Worm (Caenorhabditis elegans) whole organism, L4 larva: Measurements from ENCODE around the gene spp-20.
A peak's percentile ranks its signal among the peaks of the same experiment; 100 is the strongest.

ENCODE experiments used
- F26F4.8 ChIP-seq: fragments of 200-800 bp; sonication (Bioruptor generic); conservative IDR thresholded peaks from 2 replicates; pipeline ENCODE4 v1.3.6; 2022; ENCODE audit warnings: missing genetic modification characterization, missing compliant biosample characterization
- R02D3.7 ChIP-seq: fragments of 150-350 bp; sonication (generic microtip); optimal IDR thresholded peaks from 3 replicates; lab custom pipeline; 2014; ENCODE audit warnings: missing biosample characterization, missing genetic modification characterization
- T26A8.4 ChIP-seq: fragments of 200-800 bp; sonication (Bioruptor generic); IDR thresholded peaks from 2 replicates; pipeline ENCODE4 v1.3.6; 2022; ENCODE audit warnings: missing genetic modification characterization, missing compliant biosample characterization
- Y105C5A.15 ChIP-seq: fragments of 200-800 bp; sonication (Bioruptor generic); IDR thresholded peaks from 2 replicates; pipeline ENCODE4 v1.3.6; 2022; ENCODE audit warnings: missing genetic modification characterization, missing compliant biosample characterization
- Y48G9A.11 ChIP-seq: fragments of 200-800 bp; sonication (Bioruptor generic); IDR thresholded peaks from 2 replicates; pipeline ENCODE4 v1.3.6; 2022; ENCODE audit warnings: missing genetic modification reagents, missing genetic modification characterization, missing compliant biosample characterization
- Y5F2A.4 ChIP-seq: fragments of 200-800 bp; sonication (Bioruptor generic); optimal IDR thresholded peaks from 2 replicates; lab custom pipeline; 2018; ENCODE audit warnings: mild to moderate bottlenecking, missing genetic modification characterization, missing compliant biosample characterization
- aha-1 ChIP-seq: fragments of 150-350 bp; peaks from one replicate; lab custom pipeline; 2014; ENCODE audit warnings: missing biosample characterization, missing genetic modification characterization
- ceh-32 ChIP-seq: sonication (generic microtip); optimal IDR thresholded peaks from 2 replicates; lab custom pipeline; 2016; ENCODE audit warnings: mild to moderate bottlenecking, missing genetic modification characterization, missing compliant biosample characterization; ENCODE audit not compliant: poor library complexity
- ceh-44 ChIP-seq: fragments of 200-800 bp; sonication (Bioruptor generic); IDR thresholded peaks from 2 replicates; pipeline ENCODE4 v1.3.6; 2022; ENCODE audit warnings: missing genetic modification reagents, missing genetic modification characterization, missing compliant biosample characterization
- ceh-82 ChIP-seq: sonication (generic microtip); optimal IDR thresholded peaks from 2 replicates; lab custom pipeline; 2017; ENCODE audit warnings: missing biosample characterization, missing genetic modification characterization
- ces-1 ChIP-seq: fragments of 150-350 bp; sonication (generic microtip); optimal IDR thresholded peaks from 4 replicates; lab custom pipeline; 2014; ENCODE audit warnings: missing biosample characterization, missing genetic modification reagents, missing genetic modification characterization
- ctbp-1 ChIP-seq: fragments of 200-800 bp; sonication (Bioruptor generic); IDR thresholded peaks from 2 replicates; pipeline ENCODE4 v1.3.6; 2022; ENCODE audit warnings: missing genetic modification reagents, missing genetic modification characterization, missing compliant biosample characterization
- daf-12 ChIP-seq: fragments of 150-350 bp; optimal IDR thresholded peaks from 2 replicates; lab custom pipeline; 2014; ENCODE audit warnings: missing biosample characterization, missing genetic modification reagents, missing genetic modification characterization
- daf-16 ChIP-seq, 3 experiments: sonication (generic microtip); optimal IDR thresholded peaks; 2 replicates each; lab custom pipeline; 2016 to 2017; ENCODE audit warnings: missing genetic modification characterization in 3 of 3, missing genetic modification reagents in 3 of 3, mild to moderate bottlenecking in 2 of 3, missing compliant biosample characterization in 2 of 3, missing biosample characterization in 1 of 3, moderate library complexity in 1 of 3
- dmd-8 ChIP-seq: fragments of 200-800 bp; sonication (Bioruptor generic); IDR thresholded peaks from 2 replicates; pipeline ENCODE4 v1.3.6; 2022; ENCODE audit warnings: missing genetic modification characterization, missing compliant biosample characterization
- egl-27 ChIP-seq: sonication (generic microtip); optimal IDR thresholded peaks from 3 replicates; lab custom pipeline; 2017; ENCODE audit warnings: missing biosample characterization, missing genetic modification reagents, missing genetic modification characterization
- fkh-10 ChIP-seq: fragments of 150-350 bp; optimal IDR thresholded peaks from 2 replicates; lab custom pipeline; 2014; ENCODE audit warnings: missing biosample characterization, missing genetic modification reagents, missing genetic modification characterization
- gei-8 ChIP-seq: fragments of 200-800 bp; sonication (Bioruptor generic); optimal IDR thresholded peaks from 2 replicates; lab custom pipeline; 2018; ENCODE audit warnings: mild to moderate bottlenecking, missing genetic modification characterization, missing compliant biosample characterization
- hlh-11 ChIP-seq: fragments of 200-800 bp; sonication (Bioruptor generic); optimal IDR thresholded peaks from 2 replicates; lab custom pipeline; 2018; ENCODE audit warnings: mild to moderate bottlenecking, missing genetic modification characterization, missing compliant biosample characterization
- jun-1 ChIP-seq: fragments of 150-350 bp; optimal IDR thresholded peaks from 2 replicates; lab custom pipeline; 2014; ENCODE audit warnings: missing biosample characterization, missing genetic modification reagents, missing genetic modification characterization
- lim-7 ChIP-seq: fragments of 200-800 bp; sonication (Bioruptor generic); IDR thresholded peaks from 2 replicates; pipeline ENCODE4 v1.3.6; 2022; ENCODE audit warnings: missing genetic modification characterization, missing compliant biosample characterization
- lin-38 ChIP-seq: fragments of 200-800 bp; sonication (Bioruptor generic); IDR thresholded peaks from 2 replicates; pipeline ENCODE4 v1.3.6; 2022; ENCODE audit warnings: missing genetic modification reagents, missing genetic modification characterization, missing compliant biosample characterization
- lsy-2 ChIP-seq, 2 experiments: fragments of 150-350 bp in 1 of 2; sonication (generic microtip) in 1 of 2; optimal IDR thresholded peaks; 2 replicates each; lab custom pipeline; 2014 to 2017; ENCODE audit warnings: missing biosample characterization in 2 of 2, missing genetic modification characterization in 2 of 2
- mep-1 ChIP-seq: fragments of 150-350 bp; sonication (generic microtip); optimal IDR thresholded peaks from 3 replicates; lab custom pipeline; 2014; ENCODE audit warnings: missing biosample characterization, missing genetic modification characterization
- mes-2 ChIP-seq: sonication (generic microtip); optimal IDR thresholded peaks from 2 replicates; lab custom pipeline; 2016; ENCODE audit warnings: missing genotype, mild to moderate bottlenecking, missing genetic modification characterization, missing compliant biosample characterization; ENCODE audit not compliant: poor library complexity, severe bottlenecking
- mxl-3 ChIP-seq: fragments of 200-800 bp; sonication (Bioruptor generic); optimal IDR thresholded peaks from 2 replicates; lab custom pipeline; 2018; ENCODE audit warnings: mild to moderate bottlenecking, missing genetic modification characterization, missing compliant biosample characterization
- nhr-10 ChIP-seq: fragments of 150-350 bp; optimal IDR thresholded peaks from 2 replicates; lab custom pipeline; 2014; ENCODE audit warnings: missing biosample characterization, missing genetic modification characterization
- nhr-102 ChIP-seq: sonication (generic microtip); optimal IDR thresholded peaks from 2 replicates; lab custom pipeline; 2016; ENCODE audit warnings: mild to moderate bottlenecking, missing genetic modification characterization, moderate library complexity, missing compliant biosample characterization
- nhr-111 ChIP-seq: fragments of 200-800 bp; sonication (Bioruptor generic); optimal IDR thresholded peaks from 2 replicates; lab custom pipeline; 2018; ENCODE audit warnings: mild to moderate bottlenecking, missing genetic modification characterization, missing compliant biosample characterization
- nhr-25 ChIP-seq: sonication (generic microtip); optimal IDR thresholded peaks from 2 replicates; lab custom pipeline; 2017; ENCODE audit warnings: missing genetic modification characterization, mild to moderate bottlenecking, missing compliant biosample characterization, antibody characterized with exemption, moderate library complexity, borderline replicate concordance; ENCODE audit not compliant: insufficient read depth
- nhr-28 ChIP-seq: fragments of 150-350 bp; optimal IDR thresholded peaks from 2 replicates; lab custom pipeline; 2014; ENCODE audit warnings: missing biosample characterization, missing genetic modification characterization
- nhr-41 ChIP-seq: fragments of 200-800 bp; sonication (Bioruptor generic); IDR thresholded peaks from 2 replicates; pipeline ENCODE4 v1.3.6; 2022; ENCODE audit warnings: missing genetic modification reagents, missing genetic modification characterization, missing compliant biosample characterization
- nhr-48 ChIP-seq: sonication (generic microtip); optimal IDR thresholded peaks from 2 replicates; lab custom pipeline; 2016; ENCODE audit warnings: mild to moderate bottlenecking, missing genetic modification characterization, missing compliant biosample characterization
- pha-4 ChIP-seq, 2 experiments: fragments of 150-350 bp in 1 of 2; fragments of 200-800 bp in 1 of 2; sonication (Bioruptor generic) in 1 of 2; IDR thresholded peaks in 1 of 2; optimal IDR thresholded peaks in 1 of 2; 2 replicates each; pipeline versions ENCODE4 v1.3.6 to Lab custom; 2014 to 2022; ENCODE audit warnings: missing genetic modification characterization in 2 of 2, missing genetic modification reagents in 2 of 2, missing biosample characterization in 1 of 2, missing compliant biosample characterization in 1 of 2
- php-3 ChIP-seq: fragments of 200-800 bp; sonication (Bioruptor generic); IDR thresholded peaks from 2 replicates; pipeline ENCODE4 v1.3.6; 2022; ENCODE audit warnings: missing genetic modification reagents, missing genetic modification characterization, missing compliant biosample characterization
- set-16 ChIP-seq: fragments of 200-800 bp; sonication (Bioruptor generic); IDR thresholded peaks from 2 replicates; pipeline ENCODE4 v1.3.6; 2022; ENCODE audit warnings: missing genetic modification reagents, missing genetic modification characterization, missing compliant biosample characterization
- skn-1 ChIP-seq: fragments of 150-350 bp; optimal IDR thresholded peaks from 2 replicates; lab custom pipeline; 2014; ENCODE audit warnings: missing biosample characterization, missing genetic modification characterization
- snpc-1.2 ChIP-seq: fragments of 200-800 bp; sonication (Bioruptor generic); IDR thresholded peaks from 2 replicates; pipeline ENCODE4 v1.3.6; 2022; ENCODE audit warnings: missing genetic modification reagents, missing genetic modification characterization, missing compliant biosample characterization
- unc-39 ChIP-seq: sonication (generic microtip); optimal IDR thresholded peaks from 2 replicates; lab custom pipeline; 2017; ENCODE audit warnings: missing biosample characterization, missing genetic modification characterization
- unc-62 ChIP-seq, 3 experiments: fragments of 150-350 bp in 1 of 3; sonication (generic microtip); optimal IDR thresholded peaks in 2 of 3; peaks in 1 of 3; 1 replicate in 1 of 3; 2 replicates in 2 of 3; lab custom pipeline; 2014 to 2017; ENCODE audit warnings: missing biosample characterization in 3 of 3, missing genetic modification characterization in 3 of 3, missing genetic modification reagents in 3 of 3, missing genotype in 1 of 3
- vab-7 ChIP-seq: fragments of 200-800 bp; sonication (Bioruptor generic); IDR thresholded peaks from 2 replicates; pipeline ENCODE4 v1.3.6; 2022; ENCODE audit warnings: missing genetic modification reagents, missing genetic modification characterization, missing compliant biosample characterization
- ztf-11 ChIP-seq: fragments of 150-350 bp; optimal IDR thresholded peaks from 2 replicates; lab custom pipeline; 2014; ENCODE audit warnings: missing biosample characterization, missing genetic modification characterization

spp-20 gene

DNA sequence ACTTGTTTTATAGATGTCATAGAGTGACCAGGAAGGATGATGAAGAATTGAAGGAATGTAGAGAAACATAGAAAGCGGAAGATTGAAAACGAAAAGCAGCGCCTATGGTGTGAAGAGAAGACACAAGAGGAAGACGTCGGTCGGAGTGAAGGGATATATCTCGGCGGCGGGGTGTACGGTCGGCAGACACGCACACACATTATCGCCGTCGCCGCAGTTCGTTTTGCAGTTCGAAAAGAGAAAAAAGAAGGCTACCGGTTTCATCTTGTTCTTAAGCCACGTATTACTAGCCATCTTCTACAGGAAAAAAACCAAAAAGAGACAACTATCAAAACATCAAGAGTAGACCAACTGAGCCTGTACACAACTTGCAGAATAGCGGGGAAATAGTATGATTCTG lies 44.6 kb downstream of the spp-20 start:
- peak; percentile 6 for TF ChIP-seq nhr-28 (tag; lab: Kevin White, UChicago)
- TF ChIP-seq set-16 (GFP tag; lab: Robert Waterston, UW) = 0 out of 2 replicates have a peak, but pooled peaks have one; percentile 8
- TF ChIP-seq nhr-10 (tag; lab: Kevin White, UChicago) = no peak
- TF ChIP-seq unc-39 = no peak
- TF ChIP-seq lin-38 (GFP tag; lab: Robert Waterston, UW) = peak; percentile 17; the same call in 1 of the 2 replicates
- TF ChIP-seq ces-1 (GFP tag; lab: Kevin White, UChicago) = no peak
- TF ChIP-seq pha-4 (GFP tag; IDR thresholded peaks at IDR 0.05; lab: Robert Waterston, UW) = no peak
- TF ChIP-seq pha-4 (tag; optimal IDR thresholded peaks at IDR 0.05; lab: Kevin White, UChicago) = no peak
- TF ChIP-seq ceh-32 (tag; lab: Kevin White, UChicago) = no peak
- TF ChIP-seq mes-2 = no peak
- TF ChIP-seq nhr-25 (tag; lab: Kevin White, UChicago) = no peak
- TF ChIP-seq fkh-10 = no peak
- no peak for TF ChIP-seq egl-27
- no peak for TF ChIP-seq Y5F2A.4
- TF ChIP-seq mep-1 (tag; lab: Kevin White, UChicago) = no peak
- TF ChIP-seq snpc-1.2 (GFP tag; lab: Robert Waterston, UW) = no peak
- no peak for TF ChIP-seq vab-7 (GFP tag; lab: Robert Waterston, UW)
- no peak for TF ChIP-seq nhr-41 (GFP tag; lab: Robert Waterston, UW)
- TF ChIP-seq Y105C5A.15 (GFP tag; lab: Robert Waterston, UW) = no peak
- peak; percentile 2 for TF ChIP-seq nhr-48 (tag; lab: Kevin White, UChicago)
- TF ChIP-seq ctbp-1 = 0 out of 2 replicates have a peak, but pooled peaks have one; percentile 7
- no peak for TF ChIP-seq ztf-11
- TF ChIP-seq gei-8 (GFP tag; lab: Kevin White, UChicago) = no peak
- TF ChIP-seq php-3 (GFP tag; lab: Robert Waterston, UW) = no peak
- TF ChIP-seq mxl-3 (GFP tag; lab: Kevin White, UChicago) = peak; percentile 63
- no peak for TF ChIP-seq nhr-111 (GFP tag; lab: Kevin White, UChicago)
- no peak for TF ChIP-seq dmd-8
- peak; percentile 29 for TF ChIP-seq hlh-11 (tag; lab: Kevin White, UChicago)
- TF ChIP-seq, all 104 proteins: peak for 7

DNA sequence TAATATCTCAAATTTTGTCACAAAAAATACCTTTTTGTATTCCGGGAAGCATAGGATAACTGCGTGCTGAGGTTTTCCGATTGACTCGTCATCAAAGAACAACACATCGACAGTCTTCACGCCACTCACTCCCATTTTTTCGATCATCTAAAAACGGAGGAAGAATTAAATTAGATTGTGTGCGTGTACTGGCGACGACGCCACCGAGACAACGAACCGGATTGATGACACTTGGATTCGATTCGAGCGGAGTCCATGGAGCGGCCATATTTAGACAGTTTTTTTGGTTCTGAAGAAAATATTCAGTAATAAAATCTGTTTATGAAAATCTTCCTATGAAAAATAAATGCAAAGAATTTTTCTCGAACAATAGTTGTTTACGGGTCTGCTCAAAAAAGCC lies 46.9 kb downstream of the spp-20 start, which contains the start of gene ubh-1:
TSS of gene ubh-1 (minus strand) at position 289 of the 400 bp plus-strand sequence.
- TF ChIP-seq Y48G9A.11 (no peak), unc-62 (GFP tag; optimal IDR thresholded peaks at IDR 0.05 in 1 of 2; lab: Kevin White, UChicago) (peak in 1 of 2 experiments; percentile 96), unc-62 (tag; optimal IDR thresholded peaks at IDR 0.05; lab: Kevin White, UChicago) (no peak), T26A8.4 (peak; percentile 46), Y105C5A.15 (GFP tag; lab: Robert Waterston, UW) (no peak), mes-2 (peak; percentile 25)

DNA sequence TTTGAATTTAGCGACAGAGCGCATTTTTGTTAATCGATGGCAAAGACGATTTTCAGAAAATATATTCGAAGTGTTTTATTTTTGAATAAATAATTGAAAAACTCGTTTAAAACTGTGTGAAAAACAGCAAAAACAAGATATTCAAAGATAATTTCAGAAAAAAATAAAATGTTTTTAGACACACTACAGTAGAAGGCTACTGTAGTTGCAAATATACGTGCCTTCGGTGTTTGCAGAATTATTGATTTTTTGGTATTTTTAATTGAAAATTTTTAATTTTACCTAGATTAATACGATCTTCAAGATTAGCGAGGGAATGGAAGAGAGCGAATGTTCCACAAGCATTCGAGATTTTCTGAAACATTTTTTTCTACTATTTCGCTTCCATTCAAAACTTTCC lies 47.4 kb downstream of the spp-20 start:
- no peak for TF ChIP-seq nhr-102 (tag; lab: Kevin White, UChicago)
- TF ChIP-seq lsy-2 (tag; optimal IDR thresholded peaks at IDR 0.05; lab: Kevin White, UChicago) = peak in 1 of 2 experiments; percentile 44

DNA sequence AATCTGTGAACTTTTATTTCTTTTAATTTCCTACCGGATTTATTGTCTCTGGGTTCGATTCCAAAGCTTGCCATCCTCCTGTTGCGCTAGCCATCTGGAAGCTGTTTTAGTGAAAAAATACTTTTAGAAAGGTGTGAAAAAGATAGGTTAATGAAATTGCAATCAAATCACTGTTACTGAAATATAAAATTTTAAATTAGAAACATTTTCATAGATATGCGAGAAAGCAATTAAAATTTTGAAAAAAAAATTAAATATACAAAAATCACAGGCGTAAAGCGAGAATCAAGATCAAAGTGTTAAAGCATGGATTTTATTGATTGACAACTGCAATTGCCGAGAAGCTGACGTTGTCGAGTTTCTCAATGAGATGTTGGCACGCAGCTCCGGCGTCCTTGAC lies 48.3 kb downstream of the spp-20 start, which contains the start of gene ubh-2:
TSS of gene ubh-2 (minus strand) at position 101 of the 400 bp plus-strand sequence.
- TF ChIP-seq F26F4.8 (GFP tag; lab: Robert Waterston, UW) = no peak
- TF ChIP-seq R02D3.7 (tag; lab: Kevin White, UChicago) = no peak
- TF ChIP-seq jun-1 (tag; lab: Kevin White, UChicago) = no peak
- TF ChIP-seq ceh-44 (GFP tag; lab: Robert Waterston, UW) = no peak
- TF ChIP-seq T26A8.4 = no peak
- no peak for TF ChIP-seq daf-12 (tag; lab: Kevin White, UChicago)
- TF ChIP-seq skn-1 = no peak
- TF ChIP-seq aha-1 (tag; lab: Kevin White, UChicago) = no peak
- no peak for TF ChIP-seq lim-7 (GFP tag; lab: Robert Waterston, UW)
- no peak for TF ChIP-seq nhr-41 (GFP tag; lab: Robert Waterston, UW)
- no peak for TF ChIP-seq ceh-82 (tag; lab: Kevin White, UChicago)
- no peak for TF ChIP-seq daf-16 (GFP tag; optimal IDR thresholded peaks at IDR 0.05; lab: Kevin White, UChicago)
- no peak for TF ChIP-seq daf-16 (tag; optimal IDR thresholded peaks at IDR 0.05; lab: Kevin White, UChicago)
- no peak for TF ChIP-seq mes-2
- no peak for TF ChIP-seq nhr-48 (tag; lab: Kevin White, UChicago)
- no peak for TF ChIP-seq ztf-11
